Worm (Caenorhabditis elegans) whole organism, L3 larva: ENCODE data around the gene T07D4.2.

Experiments used
- ZK546.5 ChIP-seq: sonication (generic microtip); optimal IDR thresholded peaks from 2 replicates; lab custom pipeline; 2017; ENCODE audit warnings: missing biosample characterization, missing genetic modification characterization
- ceh-16 ChIP-seq: sonication (generic microtip); optimal IDR thresholded peaks from 2 replicates; lab custom pipeline; 2017; ENCODE audit warnings: missing biosample characterization, missing genetic modification characterization
- ceh-28 ChIP-seq: fragments of 150-350 bp; optimal IDR thresholded peaks from 2 replicates; lab custom pipeline; 2014; ENCODE audit warnings: missing biosample characterization, missing genetic modification reagents, missing genetic modification characterization
- ceh-82 ChIP-seq: fragments of 150-350 bp; optimal IDR thresholded peaks from 2 replicates; lab custom pipeline; 2014; ENCODE audit warnings: missing biosample characterization, missing genetic modification characterization
- ceh-9 ChIP-seq: sonication (generic microtip); optimal IDR thresholded peaks from 2 replicates; lab custom pipeline; 2018; ENCODE audit warnings: missing biosample characterization, missing genetic modification characterization
- egl-27 ChIP-seq: sonication (generic microtip); optimal IDR thresholded peaks from 4 replicates; lab custom pipeline; 2017; ENCODE audit warnings: missing biosample characterization, missing genetic modification reagents, missing genetic modification characterization
- egl-5 ChIP-seq: fragments of 150-350 bp; optimal IDR thresholded peaks from 2 replicates; lab custom pipeline; 2017; ENCODE audit warnings: missing biosample characterization, missing genetic modification reagents, missing genetic modification characterization, inconsistent platforms
- elt-1 ChIP-seq: fragments of 150-350 bp; optimal IDR thresholded peaks from 2 replicates; lab custom pipeline; 2014; ENCODE audit warnings: missing biosample characterization, missing genetic modification characterization
- elt-2 ChIP-seq: sonication (generic microtip); optimal IDR thresholded peaks from 2 replicates; lab custom pipeline; 2016; ENCODE audit warnings: missing genetic modification reagents, mild to moderate bottlenecking, missing genetic modification characterization, missing compliant biosample characterization
- elt-3 ChIP-seq, 3 experiments: fragments of 150-350 bp in 1 of 3; sonication (generic microtip) in 2 of 3; optimal IDR thresholded peaks; 2 replicates in 2 of 3; 4 replicates in 1 of 3; lab custom pipeline; 2014 to 2017; ENCODE audit warnings: missing biosample characterization in 3 of 3, missing genetic modification characterization in 3 of 3
- eor-1 ChIP-seq, 2 experiments: fragments of 150-350 bp; optimal IDR thresholded peaks; 2 replicates each; lab custom pipeline; 2014 to 2018; ENCODE audit warnings: missing biosample characterization in 2 of 2, missing genetic modification characterization in 2 of 2
- fos-1 ChIP-seq: fragments of 150-350 bp; optimal IDR thresholded peaks from 2 replicates; lab custom pipeline; 2014; ENCODE audit warnings: missing biosample characterization, missing genetic modification characterization
- hmg-11 ChIP-seq: sonication (generic microtip); optimal IDR thresholded peaks from 2 replicates; lab custom pipeline; 2016; ENCODE audit warnings: missing genetic modification characterization, missing compliant biosample characterization
- jun-1 ChIP-seq: fragments of 150-350 bp; optimal IDR thresholded peaks from 2 replicates; lab custom pipeline; 2014; ENCODE audit warnings: missing biosample characterization, missing genetic modification reagents, missing genetic modification characterization
- lin-15B ChIP-seq: fragments of 150-350 bp; optimal IDR thresholded peaks from 2 replicates; lab custom pipeline; 2014; ENCODE audit warnings: missing biosample characterization, missing genetic modification characterization
- lin-39 ChIP-seq: fragments of 150-350 bp; optimal IDR thresholded peaks from 2 replicates; lab custom pipeline; 2018; ENCODE audit warnings: missing biosample characterization, missing genetic modification reagents, missing genetic modification characterization
- mdl-1 ChIP-seq: fragments of 150-350 bp; optimal IDR thresholded peaks from 2 replicates; lab custom pipeline; 2014; ENCODE audit warnings: missing biosample characterization, missing genetic modification characterization
- mml-1 ChIP-seq: fragments of 150-350 bp; sonication (generic microtip); optimal IDR thresholded peaks from 3 replicates; lab custom pipeline; 2014; ENCODE audit warnings: missing biosample characterization, missing genetic modification characterization
- nfya-1 ChIP-seq: sonication (generic microtip); optimal IDR thresholded peaks from 2 replicates; lab custom pipeline; 2017; ENCODE audit warnings: missing genetic modification characterization, mild to moderate bottlenecking, missing compliant biosample characterization, antibody characterized with exemption, moderate library complexity; ENCODE audit not compliant: insufficient read depth
- nhr-11 ChIP-seq: fragments of 150-350 bp; optimal IDR thresholded peaks from 2 replicates; lab custom pipeline; 2014; ENCODE audit warnings: missing biosample characterization, missing genetic modification characterization
- nhr-12 ChIP-seq: fragments of 150-350 bp; optimal IDR thresholded peaks from 2 replicates; lab custom pipeline; 2014; ENCODE audit warnings: missing biosample characterization, missing genetic modification characterization
- nhr-23 ChIP-seq: fragments of 150-350 bp; optimal IDR thresholded peaks from 2 replicates; lab custom pipeline; 2014; ENCODE audit warnings: missing biosample characterization, missing genetic modification reagents, missing genetic modification characterization
- nhr-25 ChIP-seq: sonication (generic microtip); optimal IDR thresholded peaks from 2 replicates; lab custom pipeline; 2017; ENCODE audit warnings: missing biosample characterization, missing genetic modification characterization
- nhr-28 ChIP-seq: fragments of 150-350 bp; optimal IDR thresholded peaks from 2 replicates; lab custom pipeline; 2014; ENCODE audit warnings: missing biosample characterization, missing genetic modification characterization
- nhr-43 ChIP-seq: sonication (generic microtip); optimal IDR thresholded peaks from 2 replicates; lab custom pipeline; 2016; ENCODE audit warnings: mild to moderate bottlenecking, missing genetic modification characterization, missing compliant biosample characterization; ENCODE audit not compliant: poor library complexity, severe bottlenecking
- nhr-67 ChIP-seq: fragments of 150-350 bp; optimal IDR thresholded peaks from 2 replicates; lab custom pipeline; 2014; ENCODE audit warnings: missing biosample characterization, missing genetic modification characterization
- nhr-77 ChIP-seq: fragments of 150-350 bp; optimal IDR thresholded peaks from 2 replicates; lab custom pipeline; 2014; ENCODE audit warnings: missing biosample characterization, missing genetic modification characterization
- pha-4 ChIP-seq: fragments of 150-350 bp; optimal IDR thresholded peaks from 2 replicates; lab custom pipeline; 2014; ENCODE audit warnings: missing biosample characterization, missing genetic modification reagents, missing genetic modification characterization
- pqm-1 ChIP-seq: fragments of 150-350 bp; optimal IDR thresholded peaks from 2 replicates; lab custom pipeline; 2017; ENCODE audit warnings: missing biosample characterization, missing genetic modification characterization, inconsistent platforms
- sea-2 ChIP-seq: fragments of 150-350 bp; sonication (generic microtip); optimal IDR thresholded peaks from 4 replicates; lab custom pipeline; 2014; ENCODE audit warnings: missing biosample characterization, missing genetic modification reagents, missing genetic modification characterization
- snpc-4 ChIP-seq: fragments of 150-350 bp; optimal IDR thresholded peaks from 2 replicates; lab custom pipeline; 2014; ENCODE audit warnings: missing biosample characterization, missing genetic modification characterization
- tbx-2 ChIP-seq: sonication (generic microtip); optimal IDR thresholded peaks from 2 replicates; lab custom pipeline; 2016; ENCODE audit warnings: mild to moderate bottlenecking, missing genetic modification characterization, missing compliant biosample characterization
- unc-39 ChIP-seq: sonication (generic microtip); optimal IDR thresholded peaks from 4 replicates; lab custom pipeline; 2017; ENCODE audit warnings: missing biosample characterization, missing genetic modification characterization
- unc-62 ChIP-seq: fragments of 150-350 bp; sonication (generic microtip); optimal IDR thresholded peaks from 4 replicates; lab custom pipeline; 2014; ENCODE audit warnings: missing biosample characterization, missing genetic modification reagents, missing genetic modification characterization
- ztf-11 ChIP-seq: fragments of 150-350 bp; optimal IDR thresholded peaks from 2 replicates; lab custom pipeline; 2014; ENCODE audit warnings: missing biosample characterization, missing genetic modification characterization

T07D4.2 gene

ce11 chrII:8873842-8874241 lies at the start of gene T07D4.2:
T07D4.2 (minus strand) TSS chrII:8873942.
- TF ChIP-seq lin-39 (tag; lab: Kevin White, UChicago): no peak
- TF ChIP-seq unc-62 (GFP tag; lab: Kevin White, UChicago): peak; percentile 11
- TF ChIP-seq nhr-43 (tag; lab: Kevin White, UChicago): no peak
- TF ChIP-seq, all 47 proteins: peak for 1

ce11 chrII:8923187-8923586 lies 49.4 kb upstream of the T07D4.2 start:
- TF ChIP-seq elt-2 (tag; lab: Kevin White, UChicago) (peak; percentile 39), tbx-2 (tag; lab: Kevin White, UChicago) (no peak), lin-15B (no peak), ceh-28 (tag; lab: Kevin White, UChicago) (no peak), snpc-4 (tag; lab: Kevin White, UChicago) (no peak), pqm-1 (peak; percentile 62), eor-1 (tag; optimal IDR thresholded peaks at IDR 0.05; lab: Kevin White, UChicago) (no peak), lin-39 (tag; lab: Kevin White, UChicago) (no peak), elt-3 (tag; optimal IDR thresholded peaks at IDR 0.05; lab: Kevin White, UChicago) (no peak), unc-39 (tag; lab: Kevin White, UChicago) (no peak)

- no peak for TF ChIP-seq unc-39 (tag; lab: Kevin White, UChicago)
- no peak for TF ChIP-seq egl-5 (tag; lab: Kevin White, UChicago)
- peak; percentile 43 for TF ChIP-seq lin-39 (tag; lab: Kevin White, UChicago)
- TF ChIP-seq pqm-1: peak; percentile 70
- peak; percentile 77 for TF ChIP-seq elt-2 (tag; lab: Kevin White, UChicago)
- TF ChIP-seq hmg-11 (tag; lab: Kevin White, UChicago): peak; percentile 36
- peak; percentile 45 for TF ChIP-seq nfya-1 (tag; lab: Kevin White, UChicago)
Observed at ce11 chrII:8922140-8922539, 48.4 kb upstream of the T07D4.2 start, which contains the start of gene B0457.6. B0457.6 (plus strand) TSS chrII:8922423.

ce11 chrII:8921456-8921855 lies 47.7 kb upstream of the T07D4.2 start:
- TF ChIP-seq ztf-11 (tag; lab: Kevin White, UChicago) (no peak), nhr-25 (no peak), elt-1 (tag; lab: Kevin White, UChicago) (no peak), ceh-28 (tag; lab: Kevin White, UChicago) (no peak), lin-15B (no peak), ceh-16 (tag; lab: Kevin White, UChicago) (no peak), sea-2 (no peak), elt-2 (tag; lab: Kevin White, UChicago) (no peak), ceh-82 (tag; lab: Kevin White, UChicago) (no peak), ceh-9 (no peak)

ce11 chrII:8920955-8921354 lies 47.2 kb upstream of the T07D4.2 start:
- TF ChIP-seq nhr-12 (tag; lab: Kevin White, UChicago) (no peak), pha-4 (no peak), mml-1 (tag; lab: Kevin White, UChicago) (no peak)

- TF ChIP-seq ZK546.5: no peak
- TF ChIP-seq pha-4: peak; percentile 27
Observed at ce11 chrII:8920315-8920714, 46.6 kb upstream of the T07D4.2 start.

- TF ChIP-seq eor-1 (tag; optimal IDR thresholded peaks at IDR 0.05; lab: Kevin White, UChicago) (no peak), nhr-43 (tag; lab: Kevin White, UChicago) (no peak), pha-4 (peak; percentile 27), sea-2 (no peak), nhr-28 (tag; lab: Kevin White, UChicago) (no peak), egl-27 (no peak), fos-1 (tag; lab: Kevin White, UChicago) (no peak), nhr-67 (tag; lab: Kevin White, UChicago) (no peak), nhr-23 (no peak), elt-2 (tag; lab: Kevin White, UChicago) (peak; percentile 54), pqm-1 (peak; percentile 1), jun-1 (tag; lab: Kevin White, UChicago) (no peak), elt-3 (tag; optimal IDR thresholded peaks at IDR 0.05; lab: Kevin White, UChicago) (no peak), lin-39 (tag; lab: Kevin White, UChicago) (no peak), mml-1 (tag; lab: Kevin White, UChicago) (no peak), nhr-11 (tag; lab: Kevin White, UChicago) (no peak), nhr-77 (tag; lab: Kevin White, UChicago) (no peak), lin-15B (no peak), ztf-11 (tag; lab: Kevin White, UChicago) (no peak), snpc-4 (tag; lab: Kevin White, UChicago) (no peak), mdl-1 (no peak), unc-62 (GFP tag; lab: Kevin White, UChicago) (no peak), nhr-25 (no peak), hmg-11 (tag; lab: Kevin White, UChicago) (no peak)
Observed at ce11 chrII:8917339-8917738, 43.6 kb upstream of the T07D4.2 start.
